Worm (Caenorhabditis elegans) whole organism, young adult: ENCODE results near the gene C04E6.8.

Experiments
- Y53G8AR.9 ChIP-seq: fragments of 200-800 bp; sonication (Bioruptor generic); conservative IDR thresholded peaks from 2 replicates; pipeline ENCODE4 v1.3.6; 2022; ENCODE audit warnings: missing genetic modification reagents, missing genetic modification characterization, missing compliant biosample characterization
- atf-7 ChIP-seq: sonication (generic microtip); optimal IDR thresholded peaks from 2 replicates; lab custom pipeline; 2017; ENCODE audit warnings: mild to moderate bottlenecking, missing genetic modification characterization, missing compliant biosample characterization
- ceh-91 ChIP-seq: fragments of 200-800 bp; sonication (Bioruptor generic); IDR thresholded peaks from 2 replicates; pipeline ENCODE4 v1.3.6; 2022; ENCODE audit warnings: missing genetic modification reagents, missing genetic modification characterization, missing compliant biosample characterization
- sea-2 ChIP-seq: fragments of 200-800 bp; sonication (Bioruptor generic); IDR thresholded peaks from 2 replicates; pipeline ENCODE4 v1.3.6; 2022; ENCODE audit warnings: missing genetic modification characterization, missing compliant biosample characterization
- tbx-9 ChIP-seq: sonication (generic microtip); optimal IDR thresholded peaks from 2 replicates; lab custom pipeline; 2016; ENCODE audit warnings: borderline replicate concordance, missing genetic modification characterization, inconsistent platforms, missing compliant biosample characterization
- unc-62 ChIP-seq: fragments of 150-350 bp; optimal IDR thresholded peaks from 2 replicates; lab custom pipeline; 2014; ENCODE audit warnings: missing biosample characterization, missing genetic modification reagents, missing genetic modification characterization

ce11 chrV:5846729-5847128 is 36.9 kb downstream of the C04E6.8 start:
- no peak for TF ChIP-seq atf-7 (tag; lab: Kevin White, UChicago)
- TF ChIP-seq sea-2: no peak
- no peak for TF ChIP-seq tbx-9 (tag; lab: Kevin White, UChicago)
- TF ChIP-seq ceh-91: no peak
- TF ChIP-seq unc-62 (GFP tag; lab: Kevin White, UChicago): no peak
- TF ChIP-seq Y53G8AR.9: no peak
